Fruit fly (Drosophila melanogaster): ENCODE data around the gene CG43774.

CG43774 gene

DNA sequence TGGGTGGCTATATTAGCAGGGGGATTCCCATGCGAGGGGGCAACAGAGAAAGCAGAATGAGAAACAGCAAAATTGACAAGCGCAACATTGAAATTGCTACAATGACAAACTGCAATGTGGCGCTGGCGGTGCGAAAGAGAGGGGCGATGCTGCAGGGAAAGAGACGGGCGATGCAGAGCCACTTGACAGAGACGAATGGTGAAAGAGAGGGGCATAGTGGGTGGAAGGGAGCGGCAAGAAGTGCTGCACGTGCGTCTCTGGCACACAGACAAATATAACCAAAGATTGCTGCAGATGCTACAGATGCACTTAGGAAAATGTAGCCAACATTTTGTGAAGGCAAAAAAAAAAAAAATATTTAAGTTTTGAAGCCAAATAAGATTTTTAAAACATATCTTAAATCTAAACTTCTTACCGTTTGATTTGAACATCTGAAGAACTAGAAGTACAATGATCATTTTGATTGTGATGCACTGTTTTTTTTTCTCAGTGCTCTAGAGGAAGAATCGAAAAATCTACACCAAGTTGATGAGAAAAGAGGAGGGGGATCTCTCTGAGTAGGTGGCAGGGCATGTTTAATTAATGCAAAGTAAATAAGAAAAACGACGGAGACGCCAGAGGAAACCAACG is 36.8 kb downstream of the CG43774 start (continued):
- peak; percentile 34; the same call in 1 of the 2 replicates for TF ChIP-seq CG4730 (GFP tag; IDR thresholded peaks at IDR 0.05)
- TF ChIP-seq Taf1 (GFP tag; IDR thresholded peaks at IDR 0.05) = no peak
- peak; percentile 33 for TF ChIP-seq CG8944 (GFP tag; optimal IDR thresholded peaks at IDR 0.05)
- 0 out of 2 replicates have a peak, but pooled peaks have one; percentile 42 for TF ChIP-seq sim (GFP tag; IDR thresholded peaks at IDR 0.05)
- TF ChIP-seq CG17568 (GFP tag; optimal IDR thresholded peaks at IDR 0.05) = peak; percentile 43
- no peak for TF ChIP-seq hb (GFP tag; IDR thresholded peaks at IDR 0.05; ENCODE audit: partially characterized antibody)
- TF ChIP-seq zen2 (GFP tag; IDR thresholded peaks at IDR 0.05; ENCODE audit: partially characterized antibody) = no peak
- TF ChIP-seq lola (GFP tag; optimal IDR thresholded peaks at IDR 0.05) = peak in 1 of 3 experiments; percentile 83
- TF ChIP-seq pum (GFP tag; optimal IDR thresholded peaks at IDR 0.05) = peak; percentile 40
- TF ChIP-seq Vsx1 (GFP tag; optimal IDR thresholded peaks at IDR 0.05) = peak; percentile 16
- TF ChIP-seq cas (GFP tag; IDR thresholded peaks at IDR 0.05) = no peak
- peak; percentile 8 for TF ChIP-seq CG10462 (GFP tag; optimal IDR thresholded peaks at IDR 0.05)
- peak; percentile 69 for TF ChIP-seq wor (GFP tag; IDR thresholded peaks at IDR 0.05)
- TF ChIP-seq NC2α (GFP tag; optimal IDR thresholded peaks at IDR 0.05) = no peak
- TF ChIP-seq Xbp1 (GFP tag; optimal IDR thresholded peaks at IDR 0.05) = peak; percentile 39
- peak; percentile 83 for TF ChIP-seq CG12391 (tag; optimal IDR thresholded peaks at IDR 0.05)
- no peak for TF ChIP-seq en (GFP tag; optimal IDR thresholded peaks at IDR 0.05)
- TF ChIP-seq CG12236 (GFP tag; optimal IDR thresholded peaks at IDR 0.05) = peak; percentile 55
- TF ChIP-seq CrebB (tag; optimal IDR thresholded peaks at IDR 0.05) = no peak
- no peak for TF ChIP-seq abd-A (tag; optimal IDR thresholded peaks at IDR 0.05)
- TF ChIP-seq CTCF (GFP tag; optimal IDR thresholded peaks at IDR 0.05) = no peak
- no peak for TF ChIP-seq CG4328 (GFP tag; optimal IDR thresholded peaks at IDR 0.05)
- peak; percentile 42 for TF ChIP-seq Side (GFP tag; optimal IDR thresholded peaks at IDR 0.05)
- no peak for TF ChIP-seq CG16813 (GFP tag; IDR thresholded peaks at IDR 0.05; ENCODE audit: partially characterized antibody)
- TF ChIP-seq cg (GFP tag; optimal IDR thresholded peaks at IDR 0.05) = no peak
- no peak for TF ChIP-seq her (GFP tag; optimal IDR thresholded peaks at IDR 0.05)
- no peak for TF ChIP-seq CG10543 (GFP tag; optimal IDR thresholded peaks at IDR 0.05)
- no peak for TF ChIP-seq sna (GFP tag; IDR thresholded peaks at IDR 0.05; ENCODE audit: partially characterized antibody)
- TF ChIP-seq CG12071 (GFP tag; optimal IDR thresholded peaks at IDR 0.05) = no peak
- no peak for TF ChIP-seq br (optimal IDR thresholded peaks at IDR 0.05)
- peak; percentile 69 for TF ChIP-seq CG1832 (GFP tag; optimal IDR thresholded peaks at IDR 0.05)
- TF ChIP-seq chif (GFP tag; optimal IDR thresholded peaks at IDR 0.05) = peak; percentile 59 to 76
- TF ChIP-seq Sox100B (GFP tag; optimal IDR thresholded peaks at IDR 0.05) = peak; percentile 24
- TF ChIP-seq CG17802 (tag; optimal IDR thresholded peaks at IDR 0.05) = no peak
- TF ChIP-seq yki (optimal IDR thresholded peaks at IDR 0.05) = no peak
- TF ChIP-seq Abd-B (GFP tag; optimal IDR thresholded peaks at IDR 0.05) = no peak
- TF ChIP-seq CG12744 (GFP tag; optimal IDR thresholded peaks at IDR 0.05) = no peak
- no peak for TF ChIP-seq CG18011 (GFP tag; optimal IDR thresholded peaks at IDR 0.05)
- no peak for TF ChIP-seq mirr (GFP tag; optimal IDR thresholded peaks at IDR 0.05)
- TF ChIP-seq CG1024 (GFP tag; IDR thresholded peaks at IDR 0.05) = peak; percentile 45
- TF ChIP-seq Atf6 (GFP tag; IDR thresholded peaks at IDR 0.05) = no peak
- no peak for TF ChIP-seq hkb (optimal IDR thresholded peaks at IDR 0.05)
- peak; percentile 74 for TF ChIP-seq hkb (GFP tag; IDR thresholded peaks at IDR 0.05)
- no peak for TF ChIP-seq hth (optimal IDR thresholded peaks at IDR 0.05)
- peak; percentile 18 for TF ChIP-seq Max (GFP tag; optimal IDR thresholded peaks at IDR 0.05)
- no peak for TF ChIP-seq NK7.1 (GFP tag; optimal IDR thresholded peaks at IDR 0.05)
- TF ChIP-seq da (GFP tag; optimal IDR thresholded peaks at IDR 0.05) = no peak
- 0 out of 2 replicates have a peak, but pooled peaks have one; percentile 29 for TF ChIP-seq chm (GFP tag; IDR thresholded peaks at IDR 0.05)
- TF ChIP-seq fd3F (GFP tag; optimal IDR thresholded peaks at IDR 0.05) = no peak
- TF ChIP-seq Xrp1 (GFP tag; IDR thresholded peaks at IDR 0.05) = peak; percentile 87
- no peak for TF ChIP-seq CG14860 (GFP tag; IDR thresholded peaks at IDR 0.05; ENCODE audit: partially characterized antibody)
